ENCODE assay signal across 6 fruit fly cellular contexts in the genomic region with DNA sequence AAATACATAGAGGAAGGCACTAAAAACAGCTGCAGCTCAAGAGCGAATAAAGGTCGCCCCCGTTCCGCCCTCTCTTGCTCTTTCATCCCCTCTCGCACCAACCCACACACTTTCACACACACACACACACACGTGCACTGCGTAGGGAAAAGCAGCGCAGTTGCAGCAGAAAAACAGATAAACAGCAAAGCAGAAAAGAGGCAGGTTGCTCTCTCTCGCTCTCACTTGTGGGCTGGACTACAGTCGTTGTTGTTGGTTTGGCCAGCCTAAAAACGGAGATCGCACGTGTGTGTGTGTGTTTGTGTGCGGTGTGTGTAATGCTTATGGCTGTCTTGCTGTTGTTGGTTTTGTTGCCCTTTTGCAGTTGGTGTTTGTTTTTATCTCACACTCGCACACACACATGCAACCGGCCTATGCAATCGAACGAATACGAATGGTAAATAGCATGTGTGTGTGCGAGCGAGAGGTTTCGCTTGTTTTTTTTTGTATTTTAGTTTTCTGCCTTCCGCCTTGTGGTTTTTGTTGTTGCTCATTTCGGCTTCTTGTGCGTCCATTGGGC.
TF ChIP-seq lines count a peak whose summit lies in the region.

No protein-coding gene starts in this region.

- no peak for TF ChIP-seq CTCF in whole organism, embryonic (GFP tag; optimal IDR thresholded peaks at IDR 0.05; lab: Kevin White, UChicago)

TF ChIP-seq in whole organism, 6 proteins besides CTCF, POLR2A, EP300 and RAD21:
- TF ChIP-seq psq (optimal IDR thresholded peaks at IDR 0.05; lab: Kevin White, UChicago) (no peak), usp (GFP tag; optimal IDR thresholded peaks at IDR 0.05; lab: Kevin White, UChicago) (no peak), CG8478 (optimal IDR thresholded peaks at IDR 0.05; lab: Kevin White, UChicago) (peak; percentile 77), Dll (optimal IDR thresholded peaks at IDR 0.05; lab: Kevin White, UChicago) (peak; percentile 37), pan (optimal IDR thresholded peaks at IDR 0.05; lab: Kevin White, UChicago) (no peak), EcR (GFP tag; optimal IDR thresholded peaks at IDR 0.05; lab: Kevin White, UChicago) (no peak)

TF ChIP-seq in whole organism, adult, 20 proteins besides CTCF, POLR2A, EP300 and RAD21 (continues in another document):
- TF ChIP-seq CG7045 (GFP tag; optimal IDR thresholded peaks at IDR 0.05; lab: Kevin White, UChicago) (no peak), CG12768 (GFP tag; optimal IDR thresholded peaks at IDR 0.05; lab: Kevin White, UChicago) (peak; percentile 26), Crg-1 (GFP tag; optimal IDR thresholded peaks at IDR 0.05; lab: Kevin White, UChicago) (peak; percentile 1), ovo (GFP tag; optimal IDR thresholded peaks at IDR 0.05; lab: Kevin White, UChicago) (peak; percentile 68), bab1 (GFP tag; optimal IDR thresholded peaks at IDR 0.05; lab: Kevin White, UChicago) (peak; percentile 13), pad (GFP tag; optimal IDR thresholded peaks at IDR 0.05; lab: Kevin White, UChicago) (peak; percentile 52), CG14711 (tag; optimal IDR thresholded peaks at IDR 0.05; lab: Kevin White, UChicago) (no peak), CG11617 (GFP tag; optimal IDR thresholded peaks at IDR 0.05; lab: Kevin White, UChicago) (no peak), Clk (GFP tag; optimal IDR thresholded peaks at IDR 0.05; lab: Kevin White, UChicago) (no peak), toe (GFP tag; optimal IDR thresholded peaks at IDR 0.05; lab: Kevin White, UChicago) (no peak), tj (GFP tag; optimal IDR thresholded peaks at IDR 0.05; lab: Kevin White, UChicago) (peak; percentile 55), cnc (optimal IDR thresholded peaks at IDR 0.05; lab: Kevin White, UChicago) (no peak), CG7101 (tag; optimal IDR thresholded peaks at IDR 0.05; lab: Kevin White, UChicago) (peak; percentile 5), Mnt (GFP tag; optimal IDR thresholded peaks at IDR 0.05; lab: Kevin White, UChicago) (peak; percentile 71), kay (GFP tag; lab: Kevin White, UChicago; ENCODE audit: borderline replicate concordance) (no peak), cic (GFP tag; optimal IDR thresholded peaks at IDR 0.05; lab: Kevin White, UChicago) (peak; percentile 37)

TF ChIP-seq in whole organism, embryonic, 481 proteins besides CTCF, POLR2A, EP300 and RAD21 (continues in another document):
- TF ChIP-seq Trl (optimal IDR thresholded peaks at IDR 0.05; lab: Kevin White, UChicago) (peak; percentile 24 to 58), Trl (GFP tag; optimal IDR thresholded peaks at IDR 0.05; lab: Kevin White, UChicago) (no peak), cg (GFP tag; optimal IDR thresholded peaks at IDR 0.05; lab: Kevin White, UChicago) (peak; percentile 99), CG11504 (tag; optimal IDR thresholded peaks at IDR 0.05; lab: Kevin White, UChicago) (peak; percentile 51), Nf-YB (GFP tag; optimal IDR thresholded peaks at IDR 0.05; lab: Kevin White, UChicago) (peak; percentile 99), Fer3 (tag; optimal IDR thresholded peaks at IDR 0.05; lab: Kevin White, UChicago) (no peak), CG4360 (GFP tag; IDR thresholded peaks at IDR 0.05; lab: Robert Waterston, UW) (peak; percentile 96), emc (GFP tag; optimal IDR thresholded peaks at IDR 0.05; lab: Kevin White, UChicago) (no peak), CoRest (tag; optimal IDR thresholded peaks at IDR 0.05; lab: Kevin White, UChicago) (peak; percentile 50), kni (GFP tag; optimal IDR thresholded peaks at IDR 0.05; lab: Kevin White, UChicago) (peak; percentile 79), CG9876 (GFP tag; optimal IDR thresholded peaks at IDR 0.05; lab: Kevin White, UChicago) (no peak), tap (tag; optimal IDR thresholded peaks at IDR 0.05; lab: Kevin White, UChicago) (no peak), CG10979 (tag; optimal IDR thresholded peaks at IDR 0.05; lab: Kevin White, UChicago) (no peak), Ets65A (GFP tag; lab: Kevin White, UChicago) (no peak), chinmo (GFP tag; IDR thresholded peaks at IDR 0.05; lab: Robert Waterston, UW; ENCODE audit: partially characterized antibody) (peak; percentile 80; the same call in 3 of the 4 replicates), Drgx (GFP tag; IDR thresholded peaks at IDR 0.05; lab: Robert Waterston, UW) (peak; percentile 78)

TF ChIP-seq in whole organism, prepupa, 60 proteins besides CTCF, POLR2A, EP300 and RAD21 (continues in another document):
- TF ChIP-seq CG34406 (GFP tag; optimal IDR thresholded peaks at IDR 0.05; lab: Kevin White, UChicago), result peak; percentile 65
- TF ChIP-seq Eip78C (GFP tag; lab: Kevin White, UChicago), result peak; percentile 84
- TF ChIP-seq fd85E (GFP tag; optimal IDR thresholded peaks at IDR 0.05; lab: Kevin White, UChicago), result peak; percentile 61
- TF ChIP-seq spab (GFP tag; optimal IDR thresholded peaks at IDR 0.05; lab: Kevin White, UChicago), result peak; percentile 55
- TF ChIP-seq ss (GFP tag; optimal IDR thresholded peaks at IDR 0.05; lab: Kevin White, UChicago), result peak; percentile 87 to 92
- no peak for TF ChIP-seq Hr39 (GFP tag; optimal IDR thresholded peaks at IDR 0.05; lab: Kevin White, UChicago)
- no peak for TF ChIP-seq CG4318 (GFP tag; optimal IDR thresholded peaks at IDR 0.05; lab: Kevin White, UChicago)
- TF ChIP-seq achi (GFP tag; optimal IDR thresholded peaks at IDR 0.05; lab: Kevin White, UChicago), result peak; percentile 39
- TF ChIP-seq CG6163 (GFP tag; IDR thresholded peaks at IDR 0.05; lab: Robert Waterston, UW), result peak; percentile 84
- TF ChIP-seq Ets21C (GFP tag; optimal IDR thresholded peaks at IDR 0.05; lab: Kevin White, UChicago), result no peak
- TF ChIP-seq Hr4 (GFP tag; optimal IDR thresholded peaks at IDR 0.05; lab: Kevin White, UChicago), result no peak
- TF ChIP-seq cyc (GFP tag; optimal IDR thresholded peaks at IDR 0.05; lab: Kevin White, UChicago), result no peak
- no peak for TF ChIP-seq Eip93F (GFP tag; optimal IDR thresholded peaks at IDR 0.05; lab: Kevin White, UChicago)
- peak; percentile 71; the same call in 2 of the 3 replicates for TF ChIP-seq eg (GFP tag; IDR thresholded peaks at IDR 0.05; lab: Robert Waterston, UW)
- peak; percentile 32 for TF ChIP-seq CG10631 (GFP tag; optimal IDR thresholded peaks at IDR 0.05; lab: Kevin White, UChicago)
- no peak for TF ChIP-seq Smox (GFP tag; optimal IDR thresholded peaks at IDR 0.05; lab: Kevin White, UChicago)
- peak; percentile 36; the same call in 1 of the 2 replicates for TF ChIP-seq Gug (GFP tag; IDR thresholded peaks at IDR 0.05; lab: Robert Waterston, UW)

TF ChIP-seq in whole organism, pupa, 21 proteins besides CTCF, POLR2A, EP300 and RAD21 (continues in another document):
- peak; percentile 36; the same call in 1 of the 2 replicates for TF ChIP-seq rn (GFP tag; IDR thresholded peaks at IDR 0.05; lab: Robert Waterston, UW)
- TF ChIP-seq CG32121 (GFP tag; IDR thresholded peaks at IDR 0.05; lab: Robert Waterston, UW), result peak; percentile 75; the same call in 1 of the 2 replicates
- TF ChIP-seq CG14655 (GFP tag; optimal IDR thresholded peaks at IDR 0.05; lab: Kevin White, UChicago), result peak; percentile 70
- TF ChIP-seq CG17806 (tag; optimal IDR thresholded peaks at IDR 0.05; lab: Kevin White, UChicago), result peak; percentile 56
- TF ChIP-seq CG8159 (tag; optimal IDR thresholded peaks at IDR 0.05; lab: Kevin White, UChicago), result peak; percentile 59
- TF ChIP-seq EcR (GFP tag; optimal IDR thresholded peaks at IDR 0.05; lab: Kevin White, UChicago), result peak; percentile 41
- TF ChIP-seq fd96Ca (GFP tag; IDR thresholded peaks at IDR 0.05; lab: Robert Waterston, UW), result peak; percentile 86
- peak; percentile 81 for TF ChIP-seq CG15710 (tag; optimal IDR thresholded peaks at IDR 0.05; lab: Kevin White, UChicago)
- peak; percentile 46 for TF ChIP-seq CG9948 (tag; optimal IDR thresholded peaks at IDR 0.05; lab: Kevin White, UChicago)
- TF ChIP-seq CG12605 (GFP tag; IDR thresholded peaks at IDR 0.05; lab: Robert Waterston, UW), result peak; percentile 61
- peak; percentile 65 for TF ChIP-seq Pif1A (GFP tag; optimal IDR thresholded peaks at IDR 0.05; lab: Kevin White, UChicago)
- TF ChIP-seq CG10348 (GFP tag; IDR thresholded peaks at IDR 0.05; lab: Robert Waterston, UW), result no peak
- peak; percentile 62 for TF ChIP-seq Pif1B (GFP tag; optimal IDR thresholded peaks at IDR 0.05; lab: Kevin White, UChicago)
- TF ChIP-seq Ets98B (GFP tag; IDR thresholded peaks at IDR 0.05; lab: Robert Waterston, UW), result peak; percentile 47
- TF ChIP-seq CG4496 (GFP tag; IDR thresholded peaks at IDR 0.05; lab: Robert Waterston, UW), result peak; percentile 75; the same call in 2 of the 3 replicates
- peak; percentile 27 for TF ChIP-seq CG8301 (tag; optimal IDR thresholded peaks at IDR 0.05; lab: Kevin White, UChicago)
- peak; percentile 30 for TF ChIP-seq Snoo (tag; optimal IDR thresholded peaks at IDR 0.05; lab: Kevin White, UChicago)
- peak; percentile 93 for TF ChIP-seq gl (tag; optimal IDR thresholded peaks at IDR 0.05; lab: Kevin White, UChicago)

TF ChIP-seq in whole organism, wandering third instar larva, 38 proteins besides CTCF, POLR2A, EP300 and RAD21 (continues in another document):
- peak; percentile 46 for TF ChIP-seq Jra (GFP tag; optimal IDR thresholded peaks at IDR 0.05; lab: Kevin White, UChicago)
- no peak for TF ChIP-seq Hnf4 (GFP tag; optimal IDR thresholded peaks at IDR 0.05; lab: Kevin White, UChicago)
- no peak for TF ChIP-seq fru (GFP tag; optimal IDR thresholded peaks at IDR 0.05; lab: Kevin White, UChicago)
- TF ChIP-seq h (GFP tag; optimal IDR thresholded peaks at IDR 0.05; lab: Kevin White, UChicago), result peak; percentile 53
- TF ChIP-seq HLH106 (tag; optimal IDR thresholded peaks at IDR 0.05; lab: Kevin White, UChicago), result no peak
- no peak for TF ChIP-seq CG32264 (GFP tag; optimal IDR thresholded peaks at IDR 0.05; lab: Kevin White, UChicago)
- TF ChIP-seq dsf (GFP tag; optimal IDR thresholded peaks at IDR 0.05; lab: Kevin White, UChicago; ENCODE audit: borderline replicate concordance), result no peak
- TF ChIP-seq Hr83 (GFP tag; optimal IDR thresholded peaks at IDR 0.05; lab: Kevin White, UChicago; ENCODE audit: poor library complexity, severe bottlenecking), result peak; percentile 45
- no peak for TF ChIP-seq brk (GFP tag; optimal IDR thresholded peaks at IDR 0.05; lab: Kevin White, UChicago)
- TF ChIP-seq Myc (optimal IDR thresholded peaks at IDR 0.05; lab: Kevin White, UChicago), result no peak
- TF ChIP-seq Hr78 (GFP tag; optimal IDR thresholded peaks at IDR 0.05; lab: Kevin White, UChicago), result no peak
- peak; percentile 8 for TF ChIP-seq dmrt93B (GFP tag; optimal IDR thresholded peaks at IDR 0.05; lab: Kevin White, UChicago)
- TF ChIP-seq Sp1 (GFP tag; optimal IDR thresholded peaks at IDR 0.05; lab: Kevin White, UChicago), result peak; percentile 56
- no peak for TF ChIP-seq Rel (GFP tag; optimal IDR thresholded peaks at IDR 0.05; lab: Kevin White, UChicago)
- peak; percentile 7 for TF ChIP-seq Rel (tag; optimal IDR thresholded peaks at IDR 0.05; lab: Kevin White, UChicago)
- no peak for TF ChIP-seq dl (GFP tag; optimal IDR thresholded peaks at IDR 0.05; lab: Kevin White, UChicago; ENCODE audit: insufficient read depth in 1 of 2, partially characterized antibody in 2 of 2)
- TF ChIP-seq Vsx2 (GFP tag; optimal IDR thresholded peaks at IDR 0.05; lab: Kevin White, UChicago; ENCODE audit: partially characterized antibody), result no peak
- no peak for TF ChIP-seq pan (optimal IDR thresholded peaks at IDR 0.05; lab: Kevin White, UChicago)
- TF ChIP-seq rgr (GFP tag; optimal IDR thresholded peaks at IDR 0.05; lab: Kevin White, UChicago), result peak; percentile 36
